Worm (Caenorhabditis elegans) whole organism, L4 larva: ENCODE measurements around the gene nhr-127.

ENCODE experiments used
- F10B5.3 ChIP-seq: sonication (generic microtip); optimal IDR thresholded peaks from 2 replicates; lab custom pipeline; 2016; ENCODE audit warnings: mild to moderate bottlenecking, missing genetic modification characterization, missing compliant biosample characterization
- F26F4.8 ChIP-seq: fragments of 200-800 bp; sonication (Bioruptor generic); conservative IDR thresholded peaks from 2 replicates; pipeline ENCODE4 v1.3.6; 2022; ENCODE audit warnings: missing genetic modification characterization, missing compliant biosample characterization
- F37D6.2 ChIP-seq: sonication (generic microtip); optimal IDR thresholded peaks from 2 replicates; lab custom pipeline; 2016; ENCODE audit warnings: mild to moderate bottlenecking, missing genetic modification characterization, missing compliant biosample characterization
- F44E2.7 ChIP-seq: fragments of 200-800 bp; sonication (Bioruptor generic); IDR thresholded peaks from 2 replicates; pipeline ENCODE4 v2.1.2; 2022; ENCODE audit warnings: missing genetic modification characterization, missing compliant biosample characterization
- F49E8.2 ChIP-seq: sonication (generic microtip); optimal IDR thresholded peaks from 2 replicates; lab custom pipeline; 2016; ENCODE audit warnings: missing compliant biosample characterization, mild to moderate bottlenecking, missing genetic modification characterization, borderline replicate concordance
- T20F7.1 ChIP-seq: fragments of 200-800 bp; sonication (Bioruptor generic); optimal IDR thresholded peaks from 2 replicates; lab custom pipeline; 2018; ENCODE audit warnings: mild to moderate bottlenecking, missing genetic modification characterization, missing compliant biosample characterization
- T26A8.4 ChIP-seq: fragments of 200-800 bp; sonication (Bioruptor generic); IDR thresholded peaks from 2 replicates; pipeline ENCODE4 v1.3.6; 2022; ENCODE audit warnings: missing genetic modification characterization, missing compliant biosample characterization
- Y105C5A.15 ChIP-seq: fragments of 200-800 bp; sonication (Bioruptor generic); IDR thresholded peaks from 2 replicates; pipeline ENCODE4 v1.3.6; 2022; ENCODE audit warnings: missing genetic modification characterization, missing compliant biosample characterization
- Y48G9A.11 ChIP-seq: fragments of 200-800 bp; sonication (Bioruptor generic); IDR thresholded peaks from 2 replicates; pipeline ENCODE4 v1.3.6; 2022; ENCODE audit warnings: missing genetic modification reagents, missing genetic modification characterization, missing compliant biosample characterization
- Y75B8A.6 ChIP-seq: fragments of 200-800 bp; sonication (Bioruptor generic); IDR thresholded peaks from 2 replicates; pipeline ENCODE4 v1.3.6; 2022; ENCODE audit warnings: missing genetic modification reagents, missing genetic modification characterization, missing compliant biosample characterization
- aha-1 ChIP-seq: fragments of 150-350 bp; peaks from one replicate; lab custom pipeline; 2014; ENCODE audit warnings: missing biosample characterization, missing genetic modification characterization
- aly-2 ChIP-seq: sonication (generic microtip); optimal IDR thresholded peaks from 2 replicates; lab custom pipeline; 2018; ENCODE audit warnings: missing biosample characterization, missing genetic modification characterization
- attf-4 ChIP-seq: sonication (generic microtip); optimal IDR thresholded peaks from 3 replicates; lab custom pipeline; 2017; ENCODE audit warnings: missing biosample characterization, missing genetic modification characterization
- ceh-28 ChIP-seq: fragments of 150-350 bp; optimal IDR thresholded peaks from 2 replicates; lab custom pipeline; 2014; ENCODE audit warnings: missing biosample characterization, missing genetic modification reagents, missing genetic modification characterization
- ceh-82 ChIP-seq: sonication (generic microtip); optimal IDR thresholded peaks from 2 replicates; lab custom pipeline; 2017; ENCODE audit warnings: missing biosample characterization, missing genetic modification characterization
- ctbp-1 ChIP-seq: fragments of 200-800 bp; sonication (Bioruptor generic); IDR thresholded peaks from 2 replicates; pipeline ENCODE4 v1.3.6; 2022; ENCODE audit warnings: missing genetic modification reagents, missing genetic modification characterization, missing compliant biosample characterization
- daf-19 ChIP-seq: fragments of 200-800 bp; sonication (Bioruptor generic); conservative IDR thresholded peaks from 2 replicates; pipeline ENCODE4 v1.3.6; 2022; ENCODE audit warnings: missing genetic modification characterization, missing compliant biosample characterization
- dmd-8 ChIP-seq: fragments of 200-800 bp; sonication (Bioruptor generic); IDR thresholded peaks from 2 replicates; pipeline ENCODE4 v1.3.6; 2022; ENCODE audit warnings: missing genetic modification characterization, missing compliant biosample characterization
- dmd-9 ChIP-seq: fragments of 200-800 bp; sonication (Bioruptor generic); IDR thresholded peaks from 2 replicates; pipeline ENCODE4 v1.3.6; 2022; ENCODE audit warnings: missing genetic modification reagents, missing genetic modification characterization, missing compliant biosample characterization
- dpl-1 ChIP-seq: fragments of 150-350 bp; optimal IDR thresholded peaks from 2 replicates; lab custom pipeline; 2014; ENCODE audit warnings: missing biosample characterization, missing genetic modification reagents, missing genetic modification characterization
- fkh-10 ChIP-seq: fragments of 150-350 bp; optimal IDR thresholded peaks from 2 replicates; lab custom pipeline; 2014; ENCODE audit warnings: missing biosample characterization, missing genetic modification reagents, missing genetic modification characterization
- jun-1 ChIP-seq: fragments of 150-350 bp; optimal IDR thresholded peaks from 2 replicates; lab custom pipeline; 2014; ENCODE audit warnings: missing biosample characterization, missing genetic modification reagents, missing genetic modification characterization
- lin-15B ChIP-seq: fragments of 150-350 bp; sonication (generic microtip); optimal IDR thresholded peaks from 3 replicates; lab custom pipeline; 2014; ENCODE audit warnings: missing biosample characterization, missing genetic modification characterization
- lin-38 ChIP-seq: fragments of 200-800 bp; sonication (Bioruptor generic); IDR thresholded peaks from 2 replicates; pipeline ENCODE4 v1.3.6; 2022; ENCODE audit warnings: missing genetic modification reagents, missing genetic modification characterization, missing compliant biosample characterization
- mdl-1 ChIP-seq, 2 experiments: fragments of 150-350 bp in 1 of 2; sonication (generic microtip) in 1 of 2; optimal IDR thresholded peaks; 2 replicates each; lab custom pipeline; 2014 to 2017; ENCODE audit warnings: missing biosample characterization in 2 of 2, missing genetic modification characterization in 2 of 2
- mep-1 ChIP-seq: fragments of 150-350 bp; sonication (generic microtip); optimal IDR thresholded peaks from 3 replicates; lab custom pipeline; 2014; ENCODE audit warnings: missing biosample characterization, missing genetic modification characterization
- mes-2 ChIP-seq: sonication (generic microtip); optimal IDR thresholded peaks from 2 replicates; lab custom pipeline; 2016; ENCODE audit warnings: missing genotype, mild to moderate bottlenecking, missing genetic modification characterization, missing compliant biosample characterization; ENCODE audit not compliant: poor library complexity, severe bottlenecking
- mxl-2 ChIP-seq: fragments of 200-800 bp; sonication (Bioruptor generic); conservative IDR thresholded peaks from 2 replicates; pipeline ENCODE4 v1.3.6; 2022; ENCODE audit warnings: missing genetic modification reagents, missing genetic modification characterization, missing compliant biosample characterization
- mxl-3 ChIP-seq: fragments of 200-800 bp; sonication (Bioruptor generic); optimal IDR thresholded peaks from 2 replicates; lab custom pipeline; 2018; ENCODE audit warnings: mild to moderate bottlenecking, missing genetic modification characterization, missing compliant biosample characterization
- nhr-10 ChIP-seq: fragments of 150-350 bp; optimal IDR thresholded peaks from 2 replicates; lab custom pipeline; 2014; ENCODE audit warnings: missing biosample characterization, missing genetic modification characterization
- nhr-237 ChIP-seq: sonication (generic microtip); optimal IDR thresholded peaks from 2 replicates; lab custom pipeline; 2017; ENCODE audit warnings: missing biosample characterization, missing genetic modification characterization
- nhr-25 ChIP-seq: sonication (generic microtip); optimal IDR thresholded peaks from 2 replicates; lab custom pipeline; 2017; ENCODE audit warnings: missing genetic modification characterization, mild to moderate bottlenecking, missing compliant biosample characterization, antibody characterized with exemption, moderate library complexity, borderline replicate concordance; ENCODE audit not compliant: insufficient read depth
- nhr-28 ChIP-seq: fragments of 150-350 bp; optimal IDR thresholded peaks from 2 replicates; lab custom pipeline; 2014; ENCODE audit warnings: missing biosample characterization, missing genetic modification characterization
- nhr-41 ChIP-seq: fragments of 200-800 bp; sonication (Bioruptor generic); IDR thresholded peaks from 2 replicates; pipeline ENCODE4 v1.3.6; 2022; ENCODE audit warnings: missing genetic modification reagents, missing genetic modification characterization, missing compliant biosample characterization
- nhr-48 ChIP-seq: sonication (generic microtip); optimal IDR thresholded peaks from 2 replicates; lab custom pipeline; 2016; ENCODE audit warnings: mild to moderate bottlenecking, missing genetic modification characterization, missing compliant biosample characterization
- pha-4 ChIP-seq, 2 experiments: fragments of 150-350 bp in 1 of 2; fragments of 200-800 bp in 1 of 2; sonication (Bioruptor generic) in 1 of 2; IDR thresholded peaks in 1 of 2; optimal IDR thresholded peaks in 1 of 2; 2 replicates each; pipeline versions ENCODE4 v1.3.6 to Lab custom; 2014 to 2022; ENCODE audit warnings: missing genetic modification characterization in 2 of 2, missing genetic modification reagents in 2 of 2, missing biosample characterization in 1 of 2, missing compliant biosample characterization in 1 of 2
- snpc-1.2 ChIP-seq: fragments of 200-800 bp; sonication (Bioruptor generic); IDR thresholded peaks from 2 replicates; pipeline ENCODE4 v1.3.6; 2022; ENCODE audit warnings: missing genetic modification reagents, missing genetic modification characterization, missing compliant biosample characterization
- tra-1 ChIP-seq: fragments of 200-800 bp; sonication (Bioruptor generic); IDR thresholded peaks from 2 replicates; pipeline ENCODE4 v1.3.6; 2022; ENCODE audit warnings: missing genetic modification reagents, missing genetic modification characterization, missing compliant biosample characterization
- unc-39 ChIP-seq: sonication (generic microtip); optimal IDR thresholded peaks from 2 replicates; lab custom pipeline; 2017; ENCODE audit warnings: missing biosample characterization, missing genetic modification characterization
- unc-62 ChIP-seq, 3 experiments: fragments of 150-350 bp in 1 of 3; sonication (generic microtip); optimal IDR thresholded peaks in 2 of 3; peaks in 1 of 3; 1 replicate in 1 of 3; 2 replicates in 2 of 3; lab custom pipeline; 2014 to 2017; ENCODE audit warnings: missing biosample characterization in 3 of 3, missing genetic modification characterization in 3 of 3, missing genetic modification reagents in 3 of 3, missing genotype in 1 of 3
- zag-1 ChIP-seq: fragments of 150-350 bp; optimal IDR thresholded peaks from 2 replicates; lab custom pipeline; 2014; ENCODE audit warnings: missing biosample characterization, missing genetic modification characterization
- zfp-3 ChIP-seq: fragments of 200-800 bp; sonication (Bioruptor generic); conservative IDR thresholded peaks from 2 replicates; pipeline ENCODE4 v1.3.6; 2022; ENCODE audit warnings: missing genetic modification reagents, missing genetic modification characterization, missing compliant biosample characterization
- zip-2 ChIP-seq: fragments of 150-350 bp; optimal IDR thresholded peaks from 2 replicates; lab custom pipeline; 2014; ENCODE audit warnings: missing biosample characterization, missing genetic modification characterization
- ztf-11 ChIP-seq: fragments of 150-350 bp; optimal IDR thresholded peaks from 2 replicates; lab custom pipeline; 2014; ENCODE audit warnings: missing biosample characterization, missing genetic modification characterization
- ztf-7 ChIP-seq: fragments of 150-350 bp; optimal IDR thresholded peaks from 2 replicates; lab custom pipeline; 2014; ENCODE audit warnings: missing biosample characterization, missing genetic modification characterization

nhr-127 gene

DNA sequence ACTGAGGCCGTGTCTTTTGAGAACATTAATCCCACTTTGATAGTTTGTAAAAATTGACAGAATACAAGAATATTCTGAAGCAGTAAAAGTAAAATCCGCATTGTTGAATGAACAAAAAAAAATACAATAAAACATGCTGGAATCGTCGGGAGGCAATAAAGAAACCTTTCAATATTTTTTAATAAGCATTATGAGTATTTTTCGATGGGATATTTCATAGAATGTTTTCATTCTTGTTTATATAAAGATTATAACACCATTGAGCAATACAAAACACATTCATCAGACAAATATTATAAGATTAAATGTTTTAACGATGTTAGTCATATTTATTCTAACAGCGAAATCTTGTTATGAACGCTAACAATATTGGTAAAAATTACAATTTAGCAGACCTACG is 6.1 kb upstream of the nhr-127 start, which contains the start of gene gcy-20:
gcy-20 (minus strand) TSS at position 101 of the 400 bp plus-strand sequence.
- TF ChIP-seq mdl-1 (tag; optimal IDR thresholded peaks at IDR 0.05; lab: Kevin White, UChicago) (no peak), nhr-237 (no peak), aha-1 (tag; lab: Kevin White, UChicago) (no peak), ceh-82 (tag; lab: Kevin White, UChicago) (no peak), F49E8.2 (tag; lab: Kevin White, UChicago) (no peak), ztf-7 (no peak), dmd-9 (no peak), zfp-3 (no peak), snpc-1.2 (GFP tag; lab: Robert Waterston, UW) (no peak), Y75B8A.6 (GFP tag; lab: Robert Waterston, UW) (no peak), jun-1 (no peak), T26A8.4 (GFP tag; lab: Robert Waterston, UW) (no peak), tra-1 (GFP tag; lab: Robert Waterston, UW) (no peak), mxl-3 (GFP tag; lab: Kevin White, UChicago) (no peak), F37D6.2 (no peak)

DNA sequence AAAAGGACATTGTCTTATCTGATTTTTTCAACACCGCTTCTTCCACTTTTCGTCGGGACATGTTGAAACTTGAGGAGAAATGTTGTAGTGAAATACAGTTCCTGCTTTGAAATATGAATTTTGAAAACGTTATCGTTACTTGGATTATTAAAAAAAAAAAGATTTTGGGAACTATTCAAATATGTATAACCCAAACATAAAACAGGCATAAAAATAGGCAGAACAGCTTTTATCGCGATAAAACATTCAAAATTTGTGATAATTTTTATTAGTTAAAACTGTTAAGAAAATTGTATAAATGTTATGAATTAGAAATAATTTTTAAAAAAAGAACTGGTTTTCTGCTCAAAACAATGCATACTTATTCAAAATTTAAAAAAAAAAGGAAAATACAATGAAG is 3.4 kb upstream of the nhr-127 start, which contains the start of gene bgnt-1.3:
bgnt-1.3 (minus strand) TSS at position 101 of the 400 bp plus-strand sequence.
- TF ChIP-seq lin-15B (tag; lab: Kevin White, UChicago) (no peak), F26F4.8 (GFP tag; lab: Robert Waterston, UW) (no peak), Y48G9A.11 (GFP tag; lab: Robert Waterston, UW) (no peak), attf-4 (no peak), zag-1 (tag; lab: Kevin White, UChicago) (no peak), nhr-25 (tag; lab: Kevin White, UChicago) (no peak), F10B5.3 (tag; lab: Kevin White, UChicago) (no peak), dmd-8 (GFP tag; lab: Robert Waterston, UW) (no peak), daf-19 (GFP tag; lab: Robert Waterston, UW) (no peak), nhr-10 (tag; lab: Kevin White, UChicago) (no peak), nhr-237 (no peak), zip-2 (no peak), T20F7.1 (GFP tag; lab: Kevin White, UChicago) (no peak), lin-38 (GFP tag; lab: Robert Waterston, UW) (no peak), ceh-82 (tag; lab: Kevin White, UChicago) (no peak), ztf-7 (no peak), unc-39 (tag; lab: Kevin White, UChicago) (no peak)

DNA sequence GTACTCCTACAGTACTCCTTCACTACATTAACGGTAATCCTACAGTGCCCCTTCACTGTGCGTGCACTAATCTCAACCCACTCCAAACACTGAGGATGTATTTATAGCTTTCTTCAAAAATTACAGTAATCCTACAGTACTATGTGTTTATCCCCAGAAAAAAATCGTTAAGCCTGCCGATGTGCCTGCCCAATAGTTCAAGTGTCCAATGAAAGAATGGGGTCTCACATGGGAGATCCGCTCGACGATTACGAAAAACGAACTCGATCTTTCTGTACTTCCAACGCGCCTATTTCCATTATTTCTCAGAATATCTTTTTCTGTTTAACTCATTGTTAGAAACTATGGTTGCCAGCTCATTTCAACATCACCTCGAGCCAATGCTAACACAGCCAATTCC is 1.6 kb upstream of the nhr-127 start, which contains the start of gene nhr-218:
nhr-218 (plus strand) TSS at position 301 of the 400 bp plus-strand sequence.
- TF ChIP-seq aly-2 (tag; lab: Kevin White, UChicago) (no peak), nhr-28 (tag; lab: Kevin White, UChicago) (no peak), unc-62 (GFP tag; optimal IDR thresholded peaks at IDR 0.05 in 1 of 2; lab: Kevin White, UChicago) (peak in 1 of 2 experiments; percentile 33), unc-62 (tag; optimal IDR thresholded peaks at IDR 0.05; lab: Kevin White, UChicago) (no peak), ctbp-1 (no peak)

DNA sequence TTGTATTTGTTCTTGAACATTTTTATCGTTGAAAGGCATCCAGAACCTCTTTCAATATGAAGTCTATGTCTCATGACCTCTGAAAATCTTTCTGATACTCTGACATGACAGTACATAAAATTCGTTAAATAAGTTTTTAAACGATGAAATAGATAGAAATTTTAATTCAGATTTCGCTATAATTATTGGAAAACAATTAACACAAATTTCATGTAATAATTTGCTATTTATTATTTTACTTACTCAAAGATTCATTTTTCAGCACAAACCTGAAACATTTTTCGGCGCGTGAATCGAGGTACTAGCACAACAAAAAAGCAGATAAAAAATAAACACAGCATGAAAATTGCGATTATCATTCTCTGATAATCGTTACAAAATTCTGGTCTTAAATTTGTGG is 6.7 kb downstream of the nhr-127 start, which contains the start of gene T13F3.4:
T13F3.4 (minus strand) TSS at position 101 of the 400 bp plus-strand sequence.
- TF ChIP-seq attf-4 (no peak), nhr-28 (tag; lab: Kevin White, UChicago) (no peak), ctbp-1 (no peak), lin-15B (tag; lab: Kevin White, UChicago) (no peak), mes-2 (tag; lab: Kevin White, UChicago) (no peak), mep-1 (tag; lab: Kevin White, UChicago) (no peak), dpl-1 (GFP tag; lab: Kevin White, UChicago) (no peak), mxl-2 (GFP tag; lab: Robert Waterston, UW) (no peak), aha-1 (tag; lab: Kevin White, UChicago) (no peak), Y105C5A.15 (no peak), nhr-41 (GFP tag; lab: Robert Waterston, UW) (no peak), lin-38 (GFP tag; lab: Robert Waterston, UW) (no peak), ztf-11 (tag; lab: Kevin White, UChicago) (no peak), pha-4 (GFP tag; IDR thresholded peaks at IDR 0.05; lab: Robert Waterston, UW) (no peak), pha-4 (tag; optimal IDR thresholded peaks at IDR 0.05; lab: Kevin White, UChicago) (no peak), ceh-28 (tag; lab: Kevin White, UChicago) (no peak), F44E2.7 (GFP tag; lab: Robert Waterston, UW) (no peak), ztf-7 (no peak), fkh-10 (GFP tag; lab: Kevin White, UChicago) (no peak), nhr-48 (tag; lab: Kevin White, UChicago) (no peak)
